Worm (Caenorhabditis elegans) whole organism, midembryonic: Measurements from ENCODE around the gene Y55F3AM.13.

ENCODE experiments used
- T22C8.4 ChIP-seq: fragments of 200-800 bp; sonication (Bioruptor generic); IDR thresholded peaks from 2 replicates; pipeline ENCODE4 v1.3.6; 2022; ENCODE audit warnings: missing genetic modification characterization, missing compliant biosample characterization
- cog-1 ChIP-seq: sonication (generic microtip); optimal IDR thresholded peaks from 2 replicates; lab custom pipeline; 2016; ENCODE audit warnings: missing genetic modification characterization, missing compliant biosample characterization
- flt-1 ChIP-seq: fragments of 200-800 bp; sonication (Bioruptor generic); IDR thresholded peaks from 2 replicates; pipeline ENCODE4 v1.3.6; 2022; ENCODE audit warnings: missing genetic modification characterization, missing compliant biosample characterization
- klf-2 ChIP-seq: fragments of 200-800 bp; sonication (Bioruptor generic); conservative IDR thresholded peaks from 2 replicates; pipeline ENCODE4 v1.3.6; 2022; ENCODE audit warnings: missing genetic modification reagents, missing genetic modification characterization, missing compliant biosample characterization
- med-1 ChIP-seq: sonication (generic microtip); optimal IDR thresholded peaks from 2 replicates; lab custom pipeline; 2017; ENCODE audit warnings: missing genetic modification characterization, mild to moderate bottlenecking, missing compliant biosample characterization, antibody characterized with exemption, missing genetic modification reagents; ENCODE audit not compliant: insufficient read depth
- ref-1 ChIP-seq: fragments of 200-800 bp; sonication (Bioruptor generic); conservative IDR thresholded peaks from 2 replicates; pipeline ENCODE4 v1.3.6; 2022; ENCODE audit warnings: missing genetic modification reagents, missing genetic modification characterization, missing compliant biosample characterization
- tab-1 ChIP-seq: fragments of 200-800 bp; sonication (Bioruptor generic); IDR thresholded peaks from 2 replicates; pipeline ENCODE4 v1.3.6; 2022; ENCODE audit warnings: missing genetic modification characterization, missing compliant biosample characterization
- ztf-29 ChIP-seq: fragments of 200-800 bp; sonication (Bioruptor generic); IDR thresholded peaks from 2 replicates; pipeline ENCODE4 v1.3.6; 2022; ENCODE audit warnings: missing genetic modification reagents, missing genetic modification characterization, missing compliant biosample characterization

- no peak for TF ChIP-seq tab-1 (GFP tag; lab: Robert Waterston, UW)
- no peak for TF ChIP-seq klf-2 (GFP tag; lab: Robert Waterston, UW)
- TF ChIP-seq ztf-29, result no peak
- no peak for TF ChIP-seq T22C8.4
- no peak for TF ChIP-seq med-1 (GFP tag; lab: Kevin White, UChicago)
- TF ChIP-seq ref-1 (GFP tag; lab: Robert Waterston, UW), result no peak
- no peak for TF ChIP-seq flt-1 (GFP tag; lab: Robert Waterston, UW)
- TF ChIP-seq cog-1 (tag; lab: Kevin White, UChicago), result no peak
Measured at ce11 chrIV:1065569-1065968, 9.5 kb upstream of the Y55F3AM.13 start.
